Fruit fly (Drosophila melanogaster) whole organism, embryonic: Measurements from ENCODE around the gene LpR1.
A peak's percentile ranks its signal among the peaks of the same experiment; 100 is the strongest.

Source experiments
- B-H2 ChIP-seq: fragments of 200-800 bp; sonication (Bioruptor generic); optimal IDR thresholded peaks from 2 replicates; lab custom pipeline; 2018; ENCODE audit warnings: missing biosample characterization, mild to moderate bottlenecking, missing genetic modification characterization
- CG10321 ChIP-seq: fragments of 200-800 bp; sonication (Bioruptor generic); IDR thresholded peaks from 2 replicates; pipeline ENCODE4 v1.3.6; 2022; ENCODE audit warnings: missing biosample characterization, missing genetic modification characterization
- CG12659 ChIP-seq: fragments of 200-800 bp; sonication (Bioruptor generic); optimal IDR thresholded peaks from 3 replicates; lab custom pipeline; 2017; ENCODE audit warnings: mild to moderate bottlenecking, missing biosample characterization, missing genetic modification reagents, missing genetic modification characterization
- CG13894 ChIP-seq: fragments of 200-800 bp; sonication (Bioruptor generic); optimal IDR thresholded peaks from 3 replicates; lab custom pipeline; 2018; ENCODE audit warnings: missing biosample characterization, mild to moderate bottlenecking, missing genetic modification characterization, moderate library complexity
- CG15011 ChIP-seq: fragments of 200-800 bp; sonication (Bioruptor generic); optimal IDR thresholded peaks from 3 replicates; lab custom pipeline; 2018; ENCODE audit warnings: missing biosample characterization, mild to moderate bottlenecking, missing genetic modification characterization
- CG1529 ChIP-seq: fragments of 200-800 bp; sonication (Bioruptor generic); optimal IDR thresholded peaks from 3 replicates; lab custom pipeline; 2018; ENCODE audit warnings: missing biosample characterization, missing genetic modification characterization
- CG17186 ChIP-seq: fragments of 200-800 bp; sonication (Bioruptor generic); optimal IDR thresholded peaks from 3 replicates; lab custom pipeline; 2017; ENCODE audit warnings: missing biosample characterization, missing genetic modification reagents, missing genetic modification characterization
- CG2199 ChIP-seq: fragments of 200-800 bp; sonication (Bioruptor generic); IDR thresholded peaks from 3 replicates; pipeline ENCODE4 v1.3.6; 2022; ENCODE audit warnings: missing biosample characterization, missing genetic modification characterization
- CG3163 ChIP-seq: fragments of 200-800 bp; sonication (Bioruptor generic); optimal IDR thresholded peaks from 3 replicates; lab custom pipeline; 2016; ENCODE audit warnings: missing biosample characterization, missing genetic modification characterization
- CG3407 ChIP-seq: fragments of 200-800 bp; sonication (Bioruptor generic); optimal IDR thresholded peaks from 2 replicates; lab custom pipeline; 2018; ENCODE audit warnings: missing biosample characterization, mild to moderate bottlenecking, missing genetic modification characterization
- CG7987 ChIP-seq: fragments of 200-800 bp; sonication (Bioruptor generic); optimal IDR thresholded peaks from 2 replicates; lab custom pipeline; 2018; ENCODE audit warnings: missing biosample characterization, mild to moderate bottlenecking, missing genetic modification characterization, moderate library complexity
- CG8290 ChIP-seq, 3 experiments: fragments of 200-800 bp; sonication (Bioruptor generic); optimal IDR thresholded peaks; 2 replicates each; lab custom pipeline; 2016 to 2019; ENCODE audit warnings: missing biosample characterization in 3 of 3, missing genetic modification characterization in 3 of 3, mild to moderate bottlenecking in 2 of 3, moderate library complexity in 1 of 3
- CkIIα-i1 ChIP-seq: fragments of 200-800 bp; sonication (Bioruptor generic); IDR thresholded peaks from 2 replicates; pipeline ENCODE4 v1.3.6; 2022; ENCODE audit warnings: missing biosample characterization, missing genetic modification characterization
- Dp ChIP-seq: fragments of 200-800 bp; sonication (Bioruptor generic); optimal IDR thresholded peaks from 2 replicates; lab custom pipeline; 2018; ENCODE audit warnings: missing biosample characterization, mild to moderate bottlenecking, missing genetic modification characterization, moderate library complexity
- Ets65A ChIP-seq: fragments of 200-800 bp; sonication (Bioruptor generic); peaks from one replicate; lab custom pipeline; 2016; ENCODE audit warnings: missing biosample characterization, missing genetic modification characterization
- NC2β ChIP-seq: fragments of 200-800 bp; sonication (Bioruptor generic); optimal IDR thresholded peaks from 2 replicates; lab custom pipeline; 2016; ENCODE audit warnings: missing biosample characterization, missing genetic modification characterization
- Nf-YC ChIP-seq: fragments of 200-800 bp; optimal IDR thresholded peaks from 3 replicates; lab custom pipeline; 2019; ENCODE audit warnings: missing biosample characterization, mild to moderate bottlenecking, missing genetic modification characterization, moderate library complexity
- PHDP ChIP-seq: fragments of 200-800 bp; sonication (Bioruptor generic); optimal IDR thresholded peaks from 3 replicates; lab custom pipeline; 2018; ENCODE audit warnings: missing biosample characterization, mild to moderate bottlenecking, missing genetic modification characterization, moderate library complexity
- Spps ChIP-seq: fragments of 200-800 bp; sonication (Bioruptor generic); optimal IDR thresholded peaks from 2 replicates; lab custom pipeline; 2018; ENCODE audit warnings: missing biosample characterization, mild to moderate bottlenecking, missing genetic modification characterization
- Sry-β ChIP-seq: fragments of 200-800 bp; sonication (Bioruptor generic); optimal IDR thresholded peaks from 2 replicates; lab custom pipeline; 2018; ENCODE audit warnings: missing biosample characterization, mild to moderate bottlenecking, missing genetic modification characterization, moderate library complexity
- Sry-δ ChIP-seq: fragments of 200-800 bp; sonication (Bioruptor generic); optimal IDR thresholded peaks from 2 replicates; lab custom pipeline; 2016; ENCODE audit warnings: missing biosample characterization, missing genetic modification characterization
- Trl ChIP-seq, 3 experiments: fragments of >200 bp in 2 of 3; fragments of 200-800 bp in 1 of 3; sonication (Bioruptor generic) in 1 of 3; optimal IDR thresholded peaks; 2 replicates in 1 of 3; 3 replicates in 2 of 3; lab custom pipeline; 2016 to 2017; ENCODE audit warnings: missing biosample characterization in 1 of 3, missing genetic modification characterization in 1 of 3
- abd-A ChIP-seq: fragments of 200-800 bp; sonication (Bioruptor generic); optimal IDR thresholded peaks from 3 replicates; lab custom pipeline; 2019; ENCODE audit warnings: missing biosample characterization, mild to moderate bottlenecking, missing genetic modification characterization, moderate library complexity
- amos ChIP-seq: fragments of 200-800 bp; sonication (Bioruptor generic); IDR thresholded peaks from 2 replicates; pipeline ENCODE4 v1.3.6; 2022; ENCODE audit warnings: missing biosample characterization, missing genetic modification characterization; ENCODE audit not compliant: partially characterized antibody
- aop ChIP-seq: fragments of 200-800 bp; sonication (Bioruptor generic); IDR thresholded peaks from 2 replicates; pipeline ENCODE4 v1.3.6; 2022; ENCODE audit warnings: missing biosample characterization, missing genetic modification characterization
- az2 ChIP-seq: fragments of 200-800 bp; sonication (Bioruptor generic); optimal IDR thresholded peaks from 3 replicates; lab custom pipeline; 2016; ENCODE audit warnings: missing biosample characterization, missing genetic modification characterization
- bcd ChIP-seq: fragments of 200-800 bp; sonication (Bioruptor generic); optimal IDR thresholded peaks from 2 replicates; lab custom pipeline; 2017; ENCODE audit warnings: missing biosample characterization, mild to moderate bottlenecking, missing genetic modification characterization
- cad ChIP-seq: fragments of >200 bp; optimal IDR thresholded peaks from 2 replicates; lab custom pipeline; 2017; ENCODE audit warnings: missing biosample characterization, missing genetic modification characterization
- chm ChIP-seq: fragments of 200-800 bp; sonication (Bioruptor generic); IDR thresholded peaks from 2 replicates; pipeline ENCODE4 v1.3.6; 2022; ENCODE audit warnings: missing biosample characterization, missing genetic modification characterization
- da ChIP-seq: fragments of 200-800 bp; sonication (Bioruptor generic); optimal IDR thresholded peaks from 2 replicates; lab custom pipeline; 2016; ENCODE audit warnings: missing biosample characterization, missing genetic modification characterization
- dysf ChIP-seq: fragments of 200-800 bp; sonication (Bioruptor generic); IDR thresholded peaks from 3 replicates; pipeline ENCODE4 v1.3.6; 2022; ENCODE audit warnings: missing biosample characterization, missing genetic modification characterization
- gcm ChIP-seq: fragments of 200-800 bp; sonication (Bioruptor generic); optimal IDR thresholded peaks from 2 replicates; lab custom pipeline; 2019; ENCODE audit warnings: missing biosample characterization, mild to moderate bottlenecking, missing genetic modification characterization, moderate library complexity
- gro ChIP-seq: fragments of 200-800 bp; sonication (Bioruptor generic); optimal IDR thresholded peaks from 2 replicates; lab custom pipeline; 2016; ENCODE audit warnings: missing biosample characterization, missing genetic modification characterization
- hth ChIP-seq: fragments of >200 bp; optimal IDR thresholded peaks from 2 replicates; lab custom pipeline; 2017; ENCODE audit warnings: inconsistent platforms
- mam ChIP-seq: fragments of 200-800 bp; sonication (Bioruptor generic); optimal IDR thresholded peaks from 3 replicates; lab custom pipeline; 2016; ENCODE audit warnings: missing biosample characterization, missing genetic modification characterization
- rib ChIP-seq: fragments of 200-800 bp; sonication (Bioruptor generic); IDR thresholded peaks from 2 replicates; pipeline ENCODE4 v1.3.6; 2022; ENCODE audit warnings: missing biosample characterization, missing genetic modification characterization
- ro ChIP-seq: fragments of 200-800 bp; sonication (Bioruptor generic); IDR thresholded peaks from 2 replicates; pipeline ENCODE4 v1.3.6; 2022; ENCODE audit warnings: missing biosample characterization, missing genetic modification characterization
- slou ChIP-seq: fragments of 200-800 bp; sonication (Bioruptor generic); optimal IDR thresholded peaks from 3 replicates; lab custom pipeline; 2016; ENCODE audit warnings: missing biosample characterization, missing genetic modification characterization
- sr ChIP-seq: fragments of 200-800 bp; sonication (Bioruptor generic); IDR thresholded peaks from 3 replicates; pipeline ENCODE4 v1.3.6; 2022; ENCODE audit warnings: missing biosample characterization, missing genetic modification characterization
- tup ChIP-seq: fragments of 200-800 bp; sonication (Bioruptor generic); optimal IDR thresholded peaks from 2 replicates; lab custom pipeline; 2016; ENCODE audit warnings: missing biosample characterization, mild to moderate bottlenecking, missing genetic modification characterization, moderate library complexity
- z ChIP-seq: fragments of 200-800 bp; sonication (Bioruptor generic); IDR thresholded peaks from 3 replicates; pipeline ENCODE4 v1.3.6; 2022; ENCODE audit warnings: missing biosample characterization, missing genetic modification characterization
- zfh2 ChIP-seq: fragments of 200-800 bp; sonication (Bioruptor generic); optimal IDR thresholded peaks from 2 replicates; lab custom pipeline; 2016; ENCODE audit warnings: missing biosample characterization, missing genetic modification characterization

The LpR1 gene

dm6 chr3R:25790371-25790770, 27.5 kb upstream of the LpR1 start, which contains the start of gene CG31093:
CG31093 (minus strand) TSS chr3R:25790471.
- TF ChIP-seq zfh2 (GFP tag; lab: Kevin White, UChicago) (no peak), CG7987 (GFP tag; lab: Kevin White, UChicago) (no peak), Sry-β (GFP tag; lab: Kevin White, UChicago) (no peak), da (GFP tag; lab: Kevin White, UChicago) (no peak), gro (GFP tag; lab: Kevin White, UChicago) (no peak), CkIIα-i1 (GFP tag; lab: Robert Waterston, UW) (no peak), ro (GFP tag; lab: Robert Waterston, UW) (no peak)
- TF ChIP-seq, all 482 proteins: peak for 0

- TF ChIP-seq CG1529 (GFP tag; lab: Kevin White, UChicago) (no peak), CG3407 (no peak), CG2199 (GFP tag; lab: Robert Waterston, UW) (no peak), CG12659 (no peak), CG13894 (no peak), B-H2 (GFP tag; lab: Kevin White, UChicago) (no peak), CG8290 (GFP tag; optimal IDR thresholded peaks at IDR 0.05; lab: Kevin White, UChicago) (no peak), CG8290 (tag; optimal IDR thresholded peaks at IDR 0.05; lab: Kevin White, UChicago) (no peak), chm (GFP tag; lab: Robert Waterston, UW) (no peak)
These were observed 26.4 kb upstream of the LpR1 start, which contains the start of gene CG31380 for dm6 chr3R:25789355-25789754. CG31380 (minus strand) TSS chr3R:25789455.

dm6 chr3R:25787198-25787597, 24.3 kb upstream of the LpR1 start, which contains the start of gene CG4960:
CG4960 (minus strand) TSS chr3R:25787298.
- no peak for TF ChIP-seq mam (GFP tag; lab: Kevin White, UChicago)
- TF ChIP-seq CG15011 (GFP tag; lab: Kevin White, UChicago) = no peak
- TF ChIP-seq rib (GFP tag; lab: Robert Waterston, UW) = no peak
- TF ChIP-seq cad = no peak
- no peak for TF ChIP-seq Nf-YC (tag; lab: Kevin White, UChicago)
- no peak for TF ChIP-seq gcm
- no peak for TF ChIP-seq Dp (GFP tag; lab: Kevin White, UChicago)
- no peak for TF ChIP-seq sr
- no peak for TF ChIP-seq slou (GFP tag; lab: Kevin White, UChicago)
- TF ChIP-seq hth (lab: Kevin White, UChicago) = no peak
- TF ChIP-seq aop (GFP tag; lab: Robert Waterston, UW) = no peak
- no peak for TF ChIP-seq bcd
- no peak for TF ChIP-seq PHDP (tag; lab: Kevin White, UChicago)
- TF ChIP-seq CG10321 (GFP tag; lab: Robert Waterston, UW) = no peak
- no peak for TF ChIP-seq az2
- no peak for TF ChIP-seq CG17186 (GFP tag; lab: Kevin White, UChicago)
- no peak for TF ChIP-seq Sry-δ (GFP tag; lab: Kevin White, UChicago)

dm6 chr3R:25782855-25783424, 20.0 kb upstream of the LpR1 start:
- no peak for TF ChIP-seq Spps
- TF ChIP-seq amos (GFP tag; lab: Robert Waterston, UW) = peak; percentile 16; the same call in 1 of the 2 replicates
- peak; percentile 90 for TF ChIP-seq z (GFP tag; lab: Robert Waterston, UW)
- no peak for TF ChIP-seq NC2β (GFP tag; lab: Kevin White, UChicago)
- TF ChIP-seq Trl (optimal IDR thresholded peaks at IDR 0.05; lab: Kevin White, UChicago) = peak; percentile 45 to 88
- no peak for TF ChIP-seq Trl (GFP tag; optimal IDR thresholded peaks at IDR 0.05; lab: Kevin White, UChicago)
- no peak for TF ChIP-seq tup (GFP tag; lab: Kevin White, UChicago)
- peak; percentile 15 for TF ChIP-seq abd-A
- TF ChIP-seq CG3163 (GFP tag; lab: Kevin White, UChicago) = peak; percentile 65
- peak; percentile 30 for TF ChIP-seq Ets65A (GFP tag; lab: Kevin White, UChicago)
- no peak for TF ChIP-seq dysf (GFP tag; lab: Robert Waterston, UW)
